Fruit fly (Drosophila melanogaster): Measurements from ENCODE around the gene out.

DNA sequence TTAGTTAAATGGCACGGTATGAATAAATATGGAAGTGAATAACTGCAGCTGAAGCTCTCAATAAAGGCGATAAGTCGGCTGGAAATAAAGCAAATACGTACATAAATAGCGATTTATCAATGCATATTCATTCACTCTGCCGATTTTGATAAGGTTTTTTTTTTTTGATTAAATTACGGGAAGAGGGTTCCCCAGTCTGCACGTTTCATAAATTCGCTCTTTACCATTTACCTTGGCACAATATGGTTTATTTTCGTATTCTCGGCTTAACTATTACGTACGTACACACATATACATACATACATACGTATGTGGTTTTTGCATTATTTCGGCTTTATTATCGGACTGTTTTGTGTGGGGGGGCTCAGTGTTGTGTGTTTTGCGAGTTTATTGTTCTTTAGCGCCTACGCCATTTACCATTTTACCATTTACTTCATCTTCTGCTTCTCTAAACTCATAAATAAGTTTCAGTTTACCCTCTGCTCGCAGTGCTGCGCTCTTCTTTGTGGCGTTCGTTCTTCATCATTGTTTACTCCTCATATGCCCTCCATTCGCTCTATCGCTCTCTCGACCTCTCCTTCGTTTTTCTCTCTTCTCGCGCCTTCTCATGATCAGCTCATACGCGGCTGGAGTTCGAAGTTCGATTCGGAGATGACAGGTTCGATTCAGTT, 39.0 kb upstream of the out start:
- no peak for TF ChIP-seq Sox15 (GFP tag; optimal IDR thresholded peaks at IDR 0.05)
- TF ChIP-seq OdsH (GFP tag; optimal IDR thresholded peaks at IDR 0.05): no peak
- no peak for TF ChIP-seq CG11762 (GFP tag; optimal IDR thresholded peaks at IDR 0.05; ENCODE audit: insufficient read depth)
- TF ChIP-seq CG8119 (GFP tag; IDR thresholded peaks at IDR 0.05): no peak
- peak; percentile 68 for TF ChIP-seq fkh (GFP tag; optimal IDR thresholded peaks at IDR 0.05)
- TF ChIP-seq fd85E (GFP tag; optimal IDR thresholded peaks at IDR 0.05): no peak

Measured in whole organism, prepupa.